Fruit fly (Drosophila melanogaster) whole organism, embryonic: ENCODE measurements around the gene Jhbp11.

ENCODE experiments used
- Abd-B ChIP-seq: fragments of 200-800 bp; sonication (Bioruptor generic); optimal IDR thresholded peaks from 2 replicates; lab custom pipeline; 2018; ENCODE audit warnings: missing biosample characterization, mild to moderate bottlenecking, missing genetic modification characterization, moderate library complexity
- Aef1 ChIP-seq: fragments of 200-800 bp; sonication (Bioruptor generic); IDR thresholded peaks from 3 replicates; pipeline ENCODE4 v1.3.6; 2022; ENCODE audit warnings: missing biosample characterization, missing genetic modification characterization
- Atf3 ChIP-seq: fragments of 200-800 bp; sonication (Bioruptor generic); optimal IDR thresholded peaks from 3 replicates; lab custom pipeline; 2016; ENCODE audit warnings: missing biosample characterization, missing genetic modification characterization
- B-H1 ChIP-seq: fragments of 200-800 bp; sonication (Bioruptor generic); IDR thresholded peaks from 3 replicates; pipeline ENCODE4 v1.3.6; 2022; ENCODE audit warnings: missing biosample characterization, missing genetic modification characterization
- B-H2 ChIP-seq: fragments of 200-800 bp; sonication (Bioruptor generic); optimal IDR thresholded peaks from 2 replicates; lab custom pipeline; 2018; ENCODE audit warnings: missing biosample characterization, mild to moderate bottlenecking, missing genetic modification characterization
- Bdp1 ChIP-seq: fragments of 200-800 bp; sonication (Bioruptor generic); optimal IDR thresholded peaks from 3 replicates; lab custom pipeline; 2016; ENCODE audit warnings: missing biosample characterization, missing genetic modification characterization
- Bteb2 ChIP-seq: fragments of 200-800 bp; sonication (Bioruptor generic); optimal IDR thresholded peaks from 2 replicates; lab custom pipeline; 2016; ENCODE audit warnings: missing biosample characterization, missing genetic modification characterization
- CG10209 ChIP-seq: fragments of 200-800 bp; sonication (Bioruptor generic); optimal IDR thresholded peaks from 3 replicates; lab custom pipeline; 2017; ENCODE audit warnings: missing biosample characterization, mild to moderate bottlenecking, missing genetic modification characterization, missing genetic modification reagents
- CG10979 ChIP-seq: fragments of 200-800 bp; sonication (Bioruptor generic); optimal IDR thresholded peaks from 2 replicates; lab custom pipeline; 2018; ENCODE audit warnings: missing biosample characterization, mild to moderate bottlenecking, missing genetic modification characterization, moderate library complexity
- CG11695 ChIP-seq: fragments of 200-800 bp; sonication (Bioruptor generic); IDR thresholded peaks from 3 replicates; pipeline ENCODE4 v1.3.6; 2022; ENCODE audit warnings: missing biosample characterization, missing genetic modification characterization
- CG12299 ChIP-seq: fragments of 200-800 bp; sonication (Bioruptor generic); optimal IDR thresholded peaks from 2 replicates; lab custom pipeline; 2018; ENCODE audit warnings: missing biosample characterization, mild to moderate bottlenecking, missing genetic modification characterization
- CG12942 ChIP-seq: fragments of 200-800 bp; sonication (Bioruptor generic); optimal IDR thresholded peaks from 3 replicates; lab custom pipeline; 2016; ENCODE audit warnings: missing biosample characterization, missing genetic modification characterization
- CG13894 ChIP-seq: fragments of 200-800 bp; sonication (Bioruptor generic); optimal IDR thresholded peaks from 3 replicates; lab custom pipeline; 2018; ENCODE audit warnings: missing biosample characterization, mild to moderate bottlenecking, missing genetic modification characterization, moderate library complexity
- CG14710 ChIP-seq: fragments of 200-800 bp; sonication (Bioruptor generic); optimal IDR thresholded peaks from 3 replicates; lab custom pipeline; 2019; ENCODE audit warnings: missing biosample characterization, mild to moderate bottlenecking, missing genetic modification characterization, moderate library complexity
- CG15479 ChIP-seq: fragments of 200-800 bp; sonication (Bioruptor generic); optimal IDR thresholded peaks from 3 replicates; lab custom pipeline; 2019; ENCODE audit warnings: missing biosample characterization, mild to moderate bottlenecking, missing genetic modification characterization, moderate library complexity
- CG15696 ChIP-seq: fragments of 200-800 bp; sonication (Bioruptor generic); optimal IDR thresholded peaks from 2 replicates; lab custom pipeline; 2019; ENCODE audit warnings: missing biosample characterization, mild to moderate bottlenecking, missing genetic modification characterization, moderate library complexity
- CG1832 ChIP-seq: fragments of 200-800 bp; sonication (Bioruptor generic); optimal IDR thresholded peaks from 2 replicates; lab custom pipeline; 2017; ENCODE audit warnings: missing biosample characterization, mild to moderate bottlenecking, missing genetic modification characterization, inconsistent platforms
- CG18476 ChIP-seq: fragments of 200-800 bp; sonication (Bioruptor generic); optimal IDR thresholded peaks from 2 replicates; lab custom pipeline; 2016; ENCODE audit warnings: missing biosample characterization, mild to moderate bottlenecking, missing genetic modification characterization
- CG2889 ChIP-seq: fragments of 200-800 bp; sonication (Bioruptor generic); IDR thresholded peaks from 3 replicates; pipeline ENCODE4 v1.3.6; 2022; ENCODE audit warnings: missing biosample characterization, missing genetic modification characterization
- CG30431 ChIP-seq: fragments of 200-800 bp; sonication (Bioruptor generic); optimal IDR thresholded peaks from 2 replicates; lab custom pipeline; 2017; ENCODE audit warnings: missing biosample characterization, missing genetic modification characterization
- CG32532 ChIP-seq: fragments of 200-800 bp; sonication (Bioruptor generic); IDR thresholded peaks from 2 replicates; pipeline ENCODE4 v1.3.6; 2022; ENCODE audit warnings: missing biosample characterization, missing genetic modification characterization
- CG4360 ChIP-seq: fragments of 200-800 bp; sonication (Bioruptor generic); IDR thresholded peaks from 2 replicates; pipeline ENCODE4 v1.3.6; 2022; ENCODE audit warnings: missing biosample characterization, missing genetic modification characterization
- CG4424 ChIP-seq: fragments of 200-800 bp; sonication (Bioruptor generic); optimal IDR thresholded peaks from 3 replicates; lab custom pipeline; 2016; ENCODE audit warnings: missing biosample characterization, missing genetic modification characterization
- CG9797 ChIP-seq: fragments of 200-800 bp; sonication (Bioruptor generic); optimal IDR thresholded peaks from 3 replicates; lab custom pipeline; 2018; ENCODE audit warnings: missing biosample characterization, mild to moderate bottlenecking, missing genetic modification characterization
- CrebB ChIP-seq: fragments of 200-800 bp; sonication (Bioruptor generic); optimal IDR thresholded peaks from 3 replicates; lab custom pipeline; 2018; ENCODE audit warnings: missing biosample characterization, mild to moderate bottlenecking, missing genetic modification characterization
- Dref ChIP-seq: fragments of 200-800 bp; sonication (Bioruptor generic); IDR thresholded peaks from 2 replicates; pipeline ENCODE4 v1.3.6; 2022; ENCODE audit warnings: missing biosample characterization, missing genetic modification characterization
- Elba2 ChIP-seq: fragments of 200-800 bp; sonication (Bioruptor generic); optimal IDR thresholded peaks from 3 replicates; lab custom pipeline; 2016; ENCODE audit warnings: missing biosample characterization, missing genetic modification characterization
- HmgZ ChIP-seq: fragments of 200-800 bp; sonication (Bioruptor generic); optimal IDR thresholded peaks from 2 replicates; lab custom pipeline; 2018; ENCODE audit warnings: missing biosample characterization, mild to moderate bottlenecking, missing genetic modification characterization
- Med ChIP-seq: fragments of 200-800 bp; sonication (Bioruptor generic); peaks from one replicate; lab custom pipeline; 2016; ENCODE audit warnings: missing biosample characterization, missing genetic modification characterization, mild to moderate bottlenecking, inconsistent platforms, moderate library complexity
- Meics ChIP-seq: fragments of 200-800 bp; sonication (Bioruptor generic); optimal IDR thresholded peaks from 2 replicates; lab custom pipeline; 2017; ENCODE audit warnings: missing biosample characterization, mild to moderate bottlenecking, missing genetic modification characterization
- Oaz ChIP-seq: fragments of 200-800 bp; sonication (Bioruptor generic); IDR thresholded peaks from 2 replicates; pipeline ENCODE4 v1.3.6; 2022; ENCODE audit warnings: missing biosample characterization, missing genetic modification characterization
- Side ChIP-seq: fragments of 200-800 bp; sonication (Bioruptor generic); optimal IDR thresholded peaks from 2 replicates; lab custom pipeline; 2016; ENCODE audit warnings: missing biosample characterization, missing genetic modification characterization
- Six4 ChIP-seq: fragments of 200-800 bp; sonication (Bioruptor generic); optimal IDR thresholded peaks from 2 replicates; lab custom pipeline; 2016; ENCODE audit warnings: missing biosample characterization, missing genetic modification characterization
- al ChIP-seq: fragments of 200-800 bp; sonication (Bioruptor generic); IDR thresholded peaks from 2 replicates; pipeline ENCODE4 v1.3.6; 2022; ENCODE audit warnings: missing biosample characterization, missing genetic modification characterization
- ase ChIP-seq: fragments of 200-800 bp; sonication (Bioruptor generic); IDR thresholded peaks from 3 replicates; pipeline ENCODE4 v1.3.6; 2022; ENCODE audit warnings: missing biosample characterization, missing genetic modification characterization
- bsh ChIP-seq, 2 experiments: fragments of 200-800 bp; sonication (Bioruptor generic); optimal IDR thresholded peaks; 2 replicates each; lab custom pipeline; 2017 to 2018; ENCODE audit warnings: mild to moderate bottlenecking in 2 of 2, missing biosample characterization in 2 of 2, missing genetic modification characterization in 2 of 2, moderate library complexity in 1 of 2
- cas ChIP-seq: fragments of 200-800 bp; sonication (Bioruptor generic); IDR thresholded peaks from 2 replicates; pipeline ENCODE4 v1.3.6; 2022; ENCODE audit warnings: missing biosample characterization, missing genetic modification characterization
- chm ChIP-seq: fragments of 200-800 bp; sonication (Bioruptor generic); IDR thresholded peaks from 2 replicates; pipeline ENCODE4 v1.3.6; 2022; ENCODE audit warnings: missing biosample characterization, missing genetic modification characterization
- cwo ChIP-seq: fragments of 200-800 bp; sonication (Bioruptor generic); optimal IDR thresholded peaks from 3 replicates; lab custom pipeline; 2017; ENCODE audit warnings: missing biosample characterization, missing genetic modification characterization, mild to moderate bottlenecking, moderate library complexity, missing genetic modification reagents
- dpn ChIP-seq, 2 experiments: fragments of 200-800 bp; sonication (Bioruptor generic); optimal IDR thresholded peaks; 3 replicates each; lab custom pipeline; 2016; ENCODE audit warnings: missing biosample characterization in 2 of 2, missing genetic modification characterization in 2 of 2
- dysf ChIP-seq: fragments of 200-800 bp; sonication (Bioruptor generic); IDR thresholded peaks from 3 replicates; pipeline ENCODE4 v1.3.6; 2022; ENCODE audit warnings: missing biosample characterization, missing genetic modification characterization
- exex ChIP-seq: fragments of 200-800 bp; sonication (Bioruptor generic); optimal IDR thresholded peaks from 4 replicates; lab custom pipeline; 2018; ENCODE audit warnings: missing biosample characterization, mild to moderate bottlenecking, missing genetic modification characterization, moderate library complexity
- fd3F ChIP-seq: fragments of 200-800 bp; sonication (Bioruptor generic); optimal IDR thresholded peaks from 2 replicates; lab custom pipeline; 2018; ENCODE audit warnings: missing biosample characterization, mild to moderate bottlenecking, missing genetic modification characterization, moderate library complexity
- fru ChIP-seq: fragments of >200 bp; optimal IDR thresholded peaks from 2 replicates; lab custom pipeline; 2017
- gro ChIP-seq: fragments of 200-800 bp; sonication (Bioruptor generic); optimal IDR thresholded peaks from 2 replicates; lab custom pipeline; 2016; ENCODE audit warnings: missing biosample characterization, missing genetic modification characterization
- gsb ChIP-seq: fragments of 200-800 bp; sonication (Bioruptor generic); IDR thresholded peaks from 2 replicates; pipeline ENCODE4 v1.3.6; 2022; ENCODE audit warnings: missing biosample characterization, missing genetic modification characterization
- hb ChIP-seq: fragments of 200-800 bp; sonication (Bioruptor generic); IDR thresholded peaks from 3 replicates; pipeline ENCODE4 v1.3.6; 2022; ENCODE audit warnings: missing biosample characterization, missing genetic modification characterization; ENCODE audit not compliant: partially characterized antibody
- jumu ChIP-seq: fragments of 200-800 bp; sonication (Bioruptor generic); optimal IDR thresholded peaks from 3 replicates; lab custom pipeline; 2016; ENCODE audit warnings: missing biosample characterization, missing genetic modification characterization
- pb ChIP-seq: fragments of 200-800 bp; sonication (Bioruptor generic); optimal IDR thresholded peaks from 3 replicates; lab custom pipeline; 2016; ENCODE audit warnings: missing biosample characterization, missing genetic modification characterization
- ro ChIP-seq: fragments of 200-800 bp; sonication (Bioruptor generic); IDR thresholded peaks from 2 replicates; pipeline ENCODE4 v1.3.6; 2022; ENCODE audit warnings: missing biosample characterization, missing genetic modification characterization
- sc ChIP-seq, 3 experiments: fragments of >200 bp in 2 of 3; fragments of 200-800 bp in 1 of 3; sonication (Bioruptor generic) in 1 of 3; optimal IDR thresholded peaks; 2 replicates in 2 of 3; 3 replicates in 1 of 3; lab custom pipeline; 2017; ENCODE audit warnings: mild to moderate bottlenecking in 1 of 3, missing biosample characterization in 1 of 3, missing genetic modification characterization in 1 of 3, missing genetic modification reagents in 1 of 3
- sob ChIP-seq: fragments of 200-800 bp; sonication (Bioruptor generic); IDR thresholded peaks from 2 replicates; pipeline ENCODE4 v1.3.6; 2022; ENCODE audit warnings: missing biosample characterization, missing genetic modification characterization
- sr ChIP-seq: fragments of 200-800 bp; sonication (Bioruptor generic); IDR thresholded peaks from 3 replicates; pipeline ENCODE4 v1.3.6; 2022; ENCODE audit warnings: missing biosample characterization, missing genetic modification characterization

Jhbp11 gene

dm6 chr3R:27151516-27151823 is 50.4 kb downstream of the Jhbp11 start, which contains the start of gene Men-b (continued):
- TF ChIP-seq CG2889, result no peak
- no peak for TF ChIP-seq CG15479 (GFP tag; lab: Kevin White, UChicago)
- no peak for TF ChIP-seq CG15696
- no peak for TF ChIP-seq dysf (GFP tag; lab: Robert Waterston, UW)
- no peak for TF ChIP-seq Oaz (GFP tag; lab: Robert Waterston, UW)
- no peak for TF ChIP-seq sr
- no peak for TF ChIP-seq Side (GFP tag; lab: Kevin White, UChicago)
- TF ChIP-seq CG10209, result no peak
- TF ChIP-seq cas (GFP tag; lab: Robert Waterston, UW), result no peak
- TF ChIP-seq Med (GFP tag; lab: Kevin White, UChicago), result peak; percentile 87
- TF ChIP-seq ro, result no peak
- no peak for TF ChIP-seq fru (lab: Kevin White, UChicago)
- no peak for TF ChIP-seq Bteb2
- no peak for TF ChIP-seq B-H1 (GFP tag; lab: Robert Waterston, UW)
- TF ChIP-seq ase (GFP tag; lab: Robert Waterston, UW), result no peak
- TF ChIP-seq Atf3, result no peak
- no peak for TF ChIP-seq B-H2 (GFP tag; lab: Kevin White, UChicago)
- TF ChIP-seq CG4424, result no peak
- no peak for TF ChIP-seq Abd-B (GFP tag; lab: Kevin White, UChicago)
- no peak for TF ChIP-seq CG12299 (tag; lab: Kevin White, UChicago)
- TF ChIP-seq exex, result no peak
- no peak for TF ChIP-seq hb
- no peak for TF ChIP-seq sc (optimal IDR thresholded peaks at IDR 0.05; lab: Kevin White, UChicago)
- TF ChIP-seq sc (GFP tag; optimal IDR thresholded peaks at IDR 0.05; lab: Kevin White, UChicago), result no peak
- peak; percentile 55; the same call in 1 of the 2 replicates for TF ChIP-seq chm
- TF ChIP-seq Elba2, result no peak
- TF ChIP-seq sob (GFP tag; lab: Robert Waterston, UW), result 0 out of 2 replicates have a peak, but pooled peaks have one; percentile 26
- no peak for TF ChIP-seq Aef1 (GFP tag; lab: Robert Waterston, UW)
- no peak for TF ChIP-seq CG10979
- TF ChIP-seq CG11695 (GFP tag; lab: Robert Waterston, UW), result no peak
- no peak for TF ChIP-seq CrebB (tag; lab: Kevin White, UChicago)
- TF ChIP-seq pb (GFP tag; lab: Kevin White, UChicago), result no peak
- TF ChIP-seq al, result no peak
- TF ChIP-seq CG13894 (tag; lab: Kevin White, UChicago), result no peak
- TF ChIP-seq CG14710 (tag; lab: Kevin White, UChicago), result no peak
- TF ChIP-seq CG12942 (GFP tag; lab: Kevin White, UChicago), result no peak
- TF ChIP-seq cwo (GFP tag; lab: Kevin White, UChicago), result no peak
- TF ChIP-seq gro (GFP tag; lab: Kevin White, UChicago), result no peak
- no peak for TF ChIP-seq CG4360 (GFP tag; lab: Robert Waterston, UW)
- no peak for TF ChIP-seq Bdp1
- TF ChIP-seq gsb (GFP tag; lab: Robert Waterston, UW), result no peak
- no peak for TF ChIP-seq CG1832 (GFP tag; lab: Kevin White, UChicago)
- TF ChIP-seq Meics (GFP tag; lab: Kevin White, UChicago), result no peak
- no peak for TF ChIP-seq CG18476 (GFP tag; lab: Kevin White, UChicago)
- peak; percentile 50 for TF ChIP-seq Dref (GFP tag; lab: Robert Waterston, UW)
- TF ChIP-seq fd3F (GFP tag; lab: Kevin White, UChicago), result no peak
- no peak for TF ChIP-seq CG30431 (GFP tag; lab: Kevin White, UChicago)
- TF ChIP-seq Six4 (GFP tag; lab: Kevin White, UChicago), result no peak
- peak; percentile 62 for TF ChIP-seq HmgZ (tag; lab: Kevin White, UChicago)
- no peak for TF ChIP-seq jumu
- TF ChIP-seq bsh (GFP tag; optimal IDR thresholded peaks at IDR 0.05; lab: Kevin White, UChicago), result no peak
- no peak for TF ChIP-seq dpn (GFP tag; optimal IDR thresholded peaks at IDR 0.05; lab: Kevin White, UChicago)
- TF ChIP-seq CG32532 (GFP tag; lab: Robert Waterston, UW), result no peak
- peak; percentile 82 for TF ChIP-seq CG9797 (GFP tag; lab: Kevin White, UChicago)
